Fruit fly (Drosophila melanogaster): ENCODE measurements around the gene CG16790.

DNA sequence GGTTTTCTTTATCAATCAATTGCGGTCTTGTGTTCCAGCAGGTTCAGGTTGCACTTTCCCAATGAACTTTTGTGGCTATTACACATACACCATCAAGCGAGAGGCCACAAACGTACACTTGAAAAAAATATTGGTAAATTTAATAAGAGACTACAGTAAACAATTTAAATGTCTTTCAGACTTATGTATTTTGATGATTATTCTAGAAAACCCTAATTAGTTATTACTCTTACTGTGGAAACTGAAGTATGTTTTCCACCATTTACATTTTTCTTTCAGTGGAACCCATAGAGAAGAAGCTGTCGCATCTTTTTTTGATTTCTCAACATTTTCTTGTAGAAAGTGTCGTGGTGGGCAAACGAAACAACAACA lies 35.9 kb downstream of the CG16790 start:
- TF ChIP-seq CG8478 (optimal IDR thresholded peaks at IDR 0.05) = no peak
- no peak for TF ChIP-seq CTCF (optimal IDR thresholded peaks at IDR 0.05)
